Fruit fly (Drosophila melanogaster): ENCODE measurements around the gene CG14434.

Gene CG14434

dm6 chrX:6856332-6856995 is 10.5 kb downstream of the CG14434 start (continued):
- TF ChIP-seq crc (GFP tag; optimal IDR thresholded peaks at IDR 0.05) (no peak), pfk (GFP tag; optimal IDR thresholded peaks at IDR 0.05) (no peak), CG6272 (GFP tag; IDR thresholded peaks at IDR 0.05) (no peak), sisA (GFP tag; IDR thresholded peaks at IDR 0.05) (peak; percentile 67), CG12299 (tag; optimal IDR thresholded peaks at IDR 0.05) (peak; percentile 38), CkIIα-i1 (GFP tag; IDR thresholded peaks at IDR 0.05) (no peak), bowl (GFP tag; IDR thresholded peaks at IDR 0.05) (peak; percentile 12; the same call in 1 of the 2 replicates), en (GFP tag; optimal IDR thresholded peaks at IDR 0.05) (no peak), Optix (GFP tag; IDR thresholded peaks at IDR 0.05) (no peak), dmrt11E (tag; optimal IDR thresholded peaks at IDR 0.05) (peak; percentile 34), CTCF (GFP tag; optimal IDR thresholded peaks at IDR 0.05) (no peak), crp (GFP tag; optimal IDR thresholded peaks at IDR 0.05) (no peak), sima (GFP tag; optimal IDR thresholded peaks at IDR 0.05) (no peak), Gug (GFP tag; IDR thresholded peaks at IDR 0.05) (peak; percentile 26; the same call in 1 of the 4 replicates), pum (GFP tag; optimal IDR thresholded peaks at IDR 0.05) (peak; percentile 16), CoRest (tag; optimal IDR thresholded peaks at IDR 0.05) (peak; percentile 78), Max (GFP tag; optimal IDR thresholded peaks at IDR 0.05) (peak; percentile 11), CG18262 (tag; optimal IDR thresholded peaks at IDR 0.05) (peak; percentile 79), tin (GFP tag; optimal IDR thresholded peaks at IDR 0.05) (peak; percentile 60), CG34224 (GFP tag; IDR thresholded peaks at IDR 0.05; ENCODE audit: partially characterized antibody) (no peak), Atf3 (GFP tag; optimal IDR thresholded peaks at IDR 0.05) (no peak), fd102C (GFP tag; optimal IDR thresholded peaks at IDR 0.05) (no peak), CG10147 (GFP tag; optimal IDR thresholded peaks at IDR 0.05) (peak; percentile 68), Sry-δ (GFP tag; optimal IDR thresholded peaks at IDR 0.05) (no peak), Neu2 (GFP tag; optimal IDR thresholded peaks at IDR 0.05; ENCODE audit: borderline replicate concordance) (no peak), klu (GFP tag; IDR thresholded peaks at IDR 0.05) (peak; percentile 50; the same call in 1 of the 2 replicates), Rx (GFP tag; IDR thresholded peaks at IDR 0.05) (peak; percentile 50; the same call in 1 of the 2 replicates), CG9609 (GFP tag; optimal IDR thresholded peaks at IDR 0.05) (no peak), Hr3 (GFP tag; optimal IDR thresholded peaks at IDR 0.05) (peak; percentile 51), dysf (GFP tag; IDR thresholded peaks at IDR 0.05) (peak; percentile 82), CG2678 (tag; optimal IDR thresholded peaks at IDR 0.05) (peak; percentile 85), grau (tag; optimal IDR thresholded peaks at IDR 0.05) (peak; percentile 79), CG3407 (GFP tag; optimal IDR thresholded peaks at IDR 0.05) (peak; percentile 19), CG42726 (GFP tag; IDR thresholded peaks at IDR 0.05; ENCODE audit: partially characterized antibody) (no peak), CG10565 (GFP tag; optimal IDR thresholded peaks at IDR 0.05) (no peak), CG12744 (GFP tag; optimal IDR thresholded peaks at IDR 0.05) (no peak), pan (optimal IDR thresholded peaks at IDR 0.05) (no peak), pan (GFP tag; optimal IDR thresholded peaks at IDR 0.05 in 1 of 2, IDR thresholded peaks at IDR 0.05 in 1 of 2) (peak in 1 of 2 experiments; percentile 82), croc (GFP tag; conservative IDR thresholded peaks at IDR 0.05) (peak; percentile 22; the same call in 1 of the 3 replicates), CG11723 (GFP tag; optimal IDR thresholded peaks at IDR 0.05) (no peak), ind (GFP tag; optimal IDR thresholded peaks at IDR 0.05) (peak; percentile 65), CG1647 (GFP tag; optimal IDR thresholded peaks at IDR 0.05) (no peak), danr (GFP tag; IDR thresholded peaks at IDR 0.05) (no peak), CG17328 (GFP tag; IDR thresholded peaks at IDR 0.05) (peak; percentile 72), Hey (tag; optimal IDR thresholded peaks at IDR 0.05) (no peak), Abd-B (GFP tag; optimal IDR thresholded peaks at IDR 0.05) (peak; percentile 56), CG17912 (GFP tag; optimal IDR thresholded peaks at IDR 0.05) (no peak), CG11696 (GFP tag; IDR thresholded peaks at IDR 0.05) (0 out of 2 replicates have a peak, but pooled peaks have one; percentile 44), Gsc (GFP tag; IDR thresholded peaks at IDR 0.05) (no peak), CG10366 (GFP tag; IDR thresholded peaks at IDR 0.05) (peak; percentile 63), Sox102F (GFP tag; optimal IDR thresholded peaks at IDR 0.05) (peak; percentile 85)
